Fruit fly (Drosophila melanogaster) whole organism: ENCODE results near the gene CG31793.

Source experiments
- Dll ChIP-seq: fragments of >200 bp; optimal IDR thresholded peaks from 2 replicates; lab custom pipeline; 2017
- EcR ChIP-seq, 2 experiments: fragments of >200 bp; optimal IDR thresholded peaks; 2 replicates each; lab custom pipeline; 2017; ENCODE audit warnings: missing biosample characterization in 2 of 2, missing genetic modification characterization in 2 of 2, missing genetic modification reagents in 2 of 2
- pan ChIP-seq: fragments of >200 bp; optimal IDR thresholded peaks from 2 replicates; lab custom pipeline; 2017
- psq ChIP-seq: fragments of >200 bp; optimal IDR thresholded peaks from 2 replicates; lab custom pipeline; 2017
- usp ChIP-seq: fragments of >200 bp; optimal IDR thresholded peaks from 2 replicates; lab custom pipeline; 2017; ENCODE audit warnings: missing biosample characterization, missing genetic modification characterization, mixed read lengths

- TF ChIP-seq psq (lab: Kevin White, UChicago) = no peak
- no peak for TF ChIP-seq usp (GFP tag; lab: Kevin White, UChicago)
- no peak for TF ChIP-seq Dll (lab: Kevin White, UChicago)
- TF ChIP-seq EcR (GFP tag; optimal IDR thresholded peaks at IDR 0.05; lab: Kevin White, UChicago) = no peak
- TF ChIP-seq pan (lab: Kevin White, UChicago) = no peak
Observed at dm6 chr2L:19037011-19037410, 33.8 kb downstream of the CG31793 start.
